Fruit fly (Drosophila melanogaster) whole organism, embryonic: Measurements from ENCODE around the gene JIL-1.

Source experiments
- CG10147 ChIP-seq: fragments of 200-800 bp; sonication (Bioruptor generic); optimal IDR thresholded peaks from 2 replicates; lab custom pipeline; 2019; ENCODE audit warnings: missing biosample characterization, mild to moderate bottlenecking, missing genetic modification characterization, moderate library complexity
- CG11085 ChIP-seq: fragments of 200-800 bp; sonication (Bioruptor generic); IDR thresholded peaks from 2 replicates; pipeline ENCODE4 v1.3.6; 2022; ENCODE audit warnings: missing biosample characterization, missing genetic modification characterization
- CG12071 ChIP-seq: fragments of 200-800 bp; sonication (Bioruptor generic); optimal IDR thresholded peaks from 3 replicates; lab custom pipeline; 2018; ENCODE audit warnings: missing biosample characterization, mild to moderate bottlenecking, missing genetic modification characterization
- CG12942 ChIP-seq: fragments of 200-800 bp; sonication (Bioruptor generic); optimal IDR thresholded peaks from 3 replicates; lab custom pipeline; 2016; ENCODE audit warnings: missing biosample characterization, missing genetic modification characterization
- CG14710 ChIP-seq: fragments of 200-800 bp; sonication (Bioruptor generic); optimal IDR thresholded peaks from 3 replicates; lab custom pipeline; 2019; ENCODE audit warnings: missing biosample characterization, mild to moderate bottlenecking, missing genetic modification characterization, moderate library complexity
- CG15269 ChIP-seq: fragments of 200-800 bp; sonication (Bioruptor generic); optimal IDR thresholded peaks from 2 replicates; lab custom pipeline; 2018; ENCODE audit warnings: missing biosample characterization, mild to moderate bottlenecking, missing genetic modification characterization, moderate library complexity
- CG15514 ChIP-seq: fragments of 200-800 bp; sonication (Bioruptor generic); optimal IDR thresholded peaks from 3 replicates; lab custom pipeline; 2017; ENCODE audit warnings: missing biosample characterization, missing genetic modification characterization, mild to moderate bottlenecking, moderate library complexity, missing genetic modification reagents
- CG1647 ChIP-seq: fragments of 200-800 bp; sonication (Bioruptor generic); optimal IDR thresholded peaks from 3 replicates; lab custom pipeline; 2016; ENCODE audit warnings: missing biosample characterization, missing genetic modification characterization
- CG17328 ChIP-seq: fragments of 200-800 bp; sonication (Bioruptor generic); IDR thresholded peaks from 2 replicates; pipeline ENCODE4 v1.3.6; 2022; ENCODE audit warnings: missing biosample characterization, missing genetic modification characterization
- CG17802 ChIP-seq: fragments of 200-800 bp; sonication (Bioruptor generic); optimal IDR thresholded peaks from 2 replicates; lab custom pipeline; 2018; ENCODE audit warnings: missing biosample characterization, mild to moderate bottlenecking, missing genetic modification characterization, moderate library complexity
- CG1792 ChIP-seq: fragments of 200-800 bp; sonication (Bioruptor generic); optimal IDR thresholded peaks from 2 replicates; lab custom pipeline; 2016; ENCODE audit warnings: missing biosample characterization, missing genetic modification characterization
- CG2199 ChIP-seq: fragments of 200-800 bp; sonication (Bioruptor generic); IDR thresholded peaks from 3 replicates; pipeline ENCODE4 v1.3.6; 2022; ENCODE audit warnings: missing biosample characterization, missing genetic modification characterization
- CG5245 ChIP-seq: fragments of 200-800 bp; sonication (Bioruptor generic); optimal IDR thresholded peaks from 3 replicates; lab custom pipeline; 2016; ENCODE audit warnings: missing biosample characterization, missing genetic modification characterization
- CG5953 ChIP-seq: fragments of 200-800 bp; sonication (Bioruptor generic); IDR thresholded peaks from 2 replicates; pipeline ENCODE4 v1.3.6; 2022; ENCODE audit warnings: missing biosample characterization, missing genetic modification characterization
- CG6654 ChIP-seq: fragments of 200-800 bp; sonication (Bioruptor generic); optimal IDR thresholded peaks from 2 replicates; lab custom pipeline; 2017; ENCODE audit warnings: missing biosample characterization, mild to moderate bottlenecking, missing genetic modification characterization
- CG7745 ChIP-seq: fragments of 200-800 bp; sonication (Bioruptor generic); optimal IDR thresholded peaks from 2 replicates; lab custom pipeline; 2018; ENCODE audit warnings: missing biosample characterization, mild to moderate bottlenecking, missing genetic modification characterization, moderate library complexity
- CG8924 ChIP-seq: fragments of 200-800 bp; optimal IDR thresholded peaks from 3 replicates; lab custom pipeline; 2019; ENCODE audit warnings: missing biosample characterization, mild to moderate bottlenecking, missing genetic modification characterization, moderate library complexity
- CG9609 ChIP-seq: fragments of 200-800 bp; sonication (Bioruptor generic); optimal IDR thresholded peaks from 3 replicates; lab custom pipeline; 2016; ENCODE audit warnings: missing biosample characterization, missing genetic modification characterization
- CkIIα-i1 ChIP-seq: fragments of 200-800 bp; sonication (Bioruptor generic); IDR thresholded peaks from 2 replicates; pipeline ENCODE4 v1.3.6; 2022; ENCODE audit warnings: missing biosample characterization, missing genetic modification characterization
- Dip2 ChIP-seq: fragments of 200-800 bp; sonication (Bioruptor generic); IDR thresholded peaks from 2 replicates; pipeline ENCODE4 v1.3.6; 2022; ENCODE audit warnings: missing biosample characterization, missing genetic modification characterization
- E2f1 ChIP-seq: fragments of 200-800 bp; sonication (Bioruptor generic); IDR thresholded peaks from 2 replicates; pipeline ENCODE4 v1.3.6; 2022; ENCODE audit warnings: missing biosample characterization, missing genetic modification characterization
- Gsc ChIP-seq: fragments of 200-800 bp; sonication (Bioruptor generic); IDR thresholded peaks from 2 replicates; pipeline ENCODE4 v1.3.6; 2022; ENCODE audit warnings: missing biosample characterization, missing genetic modification characterization
- H2.0 ChIP-seq: fragments of 200-800 bp; sonication (Bioruptor generic); IDR thresholded peaks from 2 replicates; pipeline ENCODE4 v1.3.6; 2022; ENCODE audit warnings: missing biosample characterization, missing genetic modification characterization
- Neu2 ChIP-seq: fragments of 200-800 bp; sonication (Bioruptor generic); optimal IDR thresholded peaks from 3 replicates; lab custom pipeline; 2016; ENCODE audit warnings: missing biosample characterization, missing genetic modification characterization, borderline replicate concordance
- Nf-YA ChIP-seq: fragments of 200-800 bp; sonication (Bioruptor generic); IDR thresholded peaks from 2 replicates; pipeline ENCODE4 v1.3.6; 2022; ENCODE audit warnings: missing biosample characterization, missing genetic modification characterization
- Opbp ChIP-seq: fragments of 200-800 bp; sonication (Bioruptor generic); IDR thresholded peaks from 3 replicates; pipeline ENCODE4 v1.3.6; 2022; ENCODE audit warnings: missing biosample characterization, missing genetic modification characterization; ENCODE audit not compliant: partially characterized antibody
- Optix ChIP-seq: fragments of 200-800 bp; sonication (Bioruptor generic); IDR thresholded peaks from 3 replicates; pipeline ENCODE4 v1.3.6; 2022; ENCODE audit warnings: missing biosample characterization, missing genetic modification characterization
- Sox102F ChIP-seq: fragments of 200-800 bp; sonication (Bioruptor generic); optimal IDR thresholded peaks from 2 replicates; lab custom pipeline; 2018; ENCODE audit warnings: missing biosample characterization, mild to moderate bottlenecking, missing genetic modification characterization, moderate library complexity
- Spps ChIP-seq: fragments of 200-800 bp; sonication (Bioruptor generic); optimal IDR thresholded peaks from 2 replicates; lab custom pipeline; 2018; ENCODE audit warnings: missing biosample characterization, mild to moderate bottlenecking, missing genetic modification characterization
- Stat92E ChIP-seq, 3 experiments: fragments of >200 bp in 2 of 3; fragments of 200-800 bp in 1 of 3; sonication (Bioruptor generic) in 1 of 3; optimal IDR thresholded peaks; 2 replicates each; lab custom pipeline; 2017 to 2019; ENCODE audit warnings: missing biosample characterization in 3 of 3, missing genetic modification characterization in 3 of 3, mild to moderate bottlenecking in 1 of 3, moderate library complexity in 1 of 3
- aop ChIP-seq: fragments of 200-800 bp; sonication (Bioruptor generic); IDR thresholded peaks from 2 replicates; pipeline ENCODE4 v1.3.6; 2022; ENCODE audit warnings: missing biosample characterization, missing genetic modification characterization
- ara ChIP-seq: fragments of 200-800 bp; sonication (Bioruptor generic); IDR thresholded peaks from 2 replicates; pipeline ENCODE4 v1.3.6; 2022; ENCODE audit warnings: missing biosample characterization, missing genetic modification characterization
- bab2 ChIP-seq: fragments of 200-800 bp; sonication (Bioruptor generic); optimal IDR thresholded peaks from 2 replicates; lab custom pipeline; 2016; ENCODE audit warnings: missing biosample characterization, missing genetic modification characterization
- cad ChIP-seq: fragments of >200 bp; optimal IDR thresholded peaks from 2 replicates; lab custom pipeline; 2017; ENCODE audit warnings: missing biosample characterization, missing genetic modification characterization
- chif ChIP-seq, 2 experiments: fragments of 200-800 bp; sonication (Bioruptor generic); optimal IDR thresholded peaks; 3 replicates each; lab custom pipeline; 2016; ENCODE audit warnings: missing biosample characterization in 2 of 2, missing genetic modification characterization in 2 of 2
- crp ChIP-seq, 2 experiments: fragments of 200-800 bp; sonication (Bioruptor generic); optimal IDR thresholded peaks; 2 replicates in 1 of 2; 3 replicates in 1 of 2; lab custom pipeline; 2017; ENCODE audit warnings: missing biosample characterization in 2 of 2, missing genetic modification characterization in 2 of 2, mild to moderate bottlenecking in 1 of 2, moderate library complexity in 1 of 2
- fd3F ChIP-seq: fragments of 200-800 bp; sonication (Bioruptor generic); optimal IDR thresholded peaks from 2 replicates; lab custom pipeline; 2018; ENCODE audit warnings: missing biosample characterization, mild to moderate bottlenecking, missing genetic modification characterization, moderate library complexity
- fu2 ChIP-seq: fragments of 200-800 bp; sonication (Bioruptor generic); optimal IDR thresholded peaks from 2 replicates; lab custom pipeline; 2016; ENCODE audit warnings: missing biosample characterization, missing genetic modification characterization
- mam ChIP-seq: fragments of 200-800 bp; sonication (Bioruptor generic); optimal IDR thresholded peaks from 3 replicates; lab custom pipeline; 2016; ENCODE audit warnings: missing biosample characterization, missing genetic modification characterization
- otp ChIP-seq: fragments of 200-800 bp; sonication (Bioruptor generic); IDR thresholded peaks from 3 replicates; pipeline ENCODE4, ENCODE4 v1.3.6; 2022; ENCODE audit warnings: missing biosample characterization, missing genetic modification characterization
- row ChIP-seq: fragments of 200-800 bp; sonication (Bioruptor generic); IDR thresholded peaks from 3 replicates; pipeline ENCODE4 v1.3.6; 2022; ENCODE audit warnings: missing biosample characterization, missing genetic modification characterization
- salm ChIP-seq: fragments of 200-800 bp; sonication (Bioruptor generic); optimal IDR thresholded peaks from 2 replicates; lab custom pipeline; 2018; ENCODE audit warnings: missing biosample characterization, mild to moderate bottlenecking, missing genetic modification characterization
- seq ChIP-seq: fragments of 200-800 bp; sonication (Bioruptor generic); IDR thresholded peaks from 2 replicates; pipeline ENCODE4 v1.3.6; 2022; ENCODE audit warnings: missing biosample characterization, missing genetic modification characterization
- sna ChIP-seq: fragments of 200-800 bp; sonication (Bioruptor generic); IDR thresholded peaks from 2 replicates; pipeline ENCODE4 v1.3.6; 2022; ENCODE audit warnings: missing biosample characterization, missing genetic modification characterization; ENCODE audit not compliant: partially characterized antibody
- so ChIP-seq: fragments of 200-800 bp; sonication (Bioruptor generic); IDR thresholded peaks from 3 replicates; pipeline ENCODE4 v1.3.6; 2022; ENCODE audit warnings: missing biosample characterization, missing genetic modification characterization
- stwl ChIP-seq: fragments of 200-800 bp; sonication (Bioruptor generic); optimal IDR thresholded peaks from 3 replicates; lab custom pipeline; 2018; ENCODE audit warnings: missing biosample characterization, mild to moderate bottlenecking, missing genetic modification characterization, moderate library complexity
- sug ChIP-seq: fragments of 200-800 bp; optimal IDR thresholded peaks from 2 replicates; lab custom pipeline; 2019; ENCODE audit warnings: missing biosample characterization, mild to moderate bottlenecking, missing genetic modification characterization, moderate library complexity
- toy ChIP-seq: fragments of 200-800 bp; sonication (Bioruptor generic); IDR thresholded peaks from 2 replicates; pipeline ENCODE4 v1.3.6; 2022; ENCODE audit warnings: missing biosample characterization, missing genetic modification characterization
- trem ChIP-seq: fragments of 200-800 bp; optimal IDR thresholded peaks from 3 replicates; lab custom pipeline; 2019; ENCODE audit warnings: missing biosample characterization, mild to moderate bottlenecking, missing genetic modification characterization, moderate library complexity

Gene JIL-1

dm6 chr3L:11089805-11090440, 3.1 kb downstream of the JIL-1 start (continued):
- TF ChIP-seq sna (GFP tag; lab: Robert Waterston, UW) (no peak), stwl (tag; lab: Kevin White, UChicago) (peak; percentile 18), CG15514 (GFP tag; lab: Kevin White, UChicago) (peak; percentile 68), CG11085 (no peak), CG8924 (tag; lab: Kevin White, UChicago) (peak; percentile 97), CG15269 (peak; percentile 95), Sox102F (GFP tag; lab: Kevin White, UChicago) (peak; percentile 93), crp (GFP tag; optimal IDR thresholded peaks at IDR 0.05; lab: Kevin White, UChicago) (peak; percentile 27 to 62), Dip2 (no peak; the same call in 1 of the 2 replicates), CG9609 (GFP tag; lab: Kevin White, UChicago) (peak; percentile 54), CkIIα-i1 (GFP tag; lab: Robert Waterston, UW) (no peak), fu2 (GFP tag; lab: Kevin White, UChicago) (peak; percentile 51), Stat92E (GFP tag; optimal IDR thresholded peaks at IDR 0.05; lab: Kevin White, UChicago) (peak in 1 of 3 experiments; percentile 87), row (GFP tag; lab: Robert Waterston, UW) (peak; percentile 90), CG14710 (tag; lab: Kevin White, UChicago) (peak; percentile 91), CG12071 (peak; percentile 74), cad (GFP tag; lab: Kevin White, UChicago) (no peak), H2.0 (GFP tag; lab: Robert Waterston, UW) (peak; percentile 54), CG10147 (GFP tag; lab: Kevin White, UChicago) (peak; percentile 88), CG1647 (GFP tag; lab: Kevin White, UChicago) (peak; percentile 73), CG5953 (GFP tag; lab: Robert Waterston, UW) (peak; percentile 89), CG17802 (tag; lab: Kevin White, UChicago) (peak; percentile 3), Optix (GFP tag; lab: Robert Waterston, UW) (peak; percentile 75), CG5245 (GFP tag; lab: Kevin White, UChicago) (peak; percentile 68), salm (peak; percentile 78), Opbp (GFP tag; lab: Robert Waterston, UW) (no peak), CG1792 (peak; percentile 77), CG7745 (tag; lab: Kevin White, UChicago) (peak; percentile 69), Gsc (GFP tag; lab: Robert Waterston, UW) (peak; percentile 44; the same call in 1 of the 2 replicates), mam (GFP tag; lab: Kevin White, UChicago) (peak; percentile 71), toy (0 out of 2 replicates have a peak, but pooled peaks have one; percentile 8), chif (GFP tag; optimal IDR thresholded peaks at IDR 0.05; lab: Kevin White, UChicago) (peak; percentile 83), bab2 (GFP tag; lab: Kevin White, UChicago) (peak; percentile 82), Spps (tag; lab: Kevin White, UChicago) (peak; percentile 53), E2f1 (GFP tag; lab: Robert Waterston, UW) (peak; percentile 84), seq (peak; percentile 85), CG2199 (peak; percentile 61; the same call in 2 of the 3 replicates), sug (tag; lab: Kevin White, UChicago) (peak; percentile 78), so (GFP tag; lab: Robert Waterston, UW) (peak; percentile 91), CG17328 (GFP tag; lab: Robert Waterston, UW) (peak; percentile 70), otp (GFP tag; lab: Robert Waterston, UW) (peak; percentile 91), trem (tag; lab: Kevin White, UChicago) (peak; percentile 49), ara (GFP tag; lab: Robert Waterston, UW) (peak; percentile 87), Nf-YA (GFP tag; lab: Robert Waterston, UW) (peak; percentile 82), fd3F (GFP tag; lab: Kevin White, UChicago) (peak; percentile 75), aop (peak; percentile 22; the same call in 1 of the 2 replicates), CG6654 (peak; percentile 67), CG12942 (GFP tag; lab: Kevin White, UChicago) (peak; percentile 47), Neu2 (GFP tag; lab: Kevin White, UChicago) (peak; percentile 25)
